Fruit fly (Drosophila melanogaster) whole organism, embryonic: ENCODE measurements around the gene CG3726.
A peak's percentile ranks its signal among the peaks of the same experiment; 100 is the strongest.

Experiments
- Ada2b ChIP-seq: fragments of 200-800 bp; sonication (Bioruptor generic); IDR thresholded peaks from 2 replicates; pipeline ENCODE4 v1.3.6; 2022; ENCODE audit warnings: missing biosample characterization, missing genetic modification characterization
- Aef1 ChIP-seq: fragments of 200-800 bp; sonication (Bioruptor generic); IDR thresholded peaks from 3 replicates; pipeline ENCODE4 v1.3.6; 2022; ENCODE audit warnings: missing biosample characterization, missing genetic modification characterization
- BEAF-32 ChIP-seq: fragments of 200-800 bp; sonication (Bioruptor generic); optimal IDR thresholded peaks from 3 replicates; lab custom pipeline; 2017; ENCODE audit warnings: missing biosample characterization, missing genetic modification characterization, mild to moderate bottlenecking, moderate library complexity, missing genetic modification reagents
- CG10267 ChIP-seq: fragments of 200-800 bp; sonication (Bioruptor generic); optimal IDR thresholded peaks from 2 replicates; lab custom pipeline; 2018; ENCODE audit warnings: missing biosample characterization, mild to moderate bottlenecking, missing genetic modification characterization, moderate library complexity
- CG10321 ChIP-seq: fragments of 200-800 bp; sonication (Bioruptor generic); IDR thresholded peaks from 2 replicates; pipeline ENCODE4 v1.3.6; 2022; ENCODE audit warnings: missing biosample characterization, missing genetic modification characterization
- CG10654 ChIP-seq: fragments of 200-800 bp; sonication (Bioruptor generic); optimal IDR thresholded peaks from 2 replicates; lab custom pipeline; 2016; ENCODE audit warnings: missing biosample characterization, missing genetic modification characterization
- CG11085 ChIP-seq: fragments of 200-800 bp; sonication (Bioruptor generic); IDR thresholded peaks from 2 replicates; pipeline ENCODE4 v1.3.6; 2022; ENCODE audit warnings: missing biosample characterization, missing genetic modification characterization
- CG11723 ChIP-seq: fragments of 200-800 bp; sonication (Bioruptor generic); optimal IDR thresholded peaks from 2 replicates; lab custom pipeline; 2017; ENCODE audit warnings: missing biosample characterization, mild to moderate bottlenecking, missing genetic modification characterization
- CG12219 ChIP-seq: fragments of 200-800 bp; sonication (Bioruptor generic); optimal IDR thresholded peaks from 3 replicates; lab custom pipeline; 2018; ENCODE audit warnings: missing biosample characterization, mild to moderate bottlenecking, missing genetic modification characterization
- CG13123 ChIP-seq: fragments of 200-800 bp; sonication (Bioruptor generic); optimal IDR thresholded peaks from 2 replicates; lab custom pipeline; 2016; ENCODE audit warnings: missing biosample characterization, missing genetic modification characterization
- CG13424 ChIP-seq: fragments of 200-800 bp; sonication (Bioruptor generic); optimal IDR thresholded peaks from 2 replicates; lab custom pipeline; 2019; ENCODE audit warnings: missing biosample characterization, mild to moderate bottlenecking, missing genetic modification characterization, moderate library complexity
- CG13624 ChIP-seq: fragments of 200-800 bp; sonication (Bioruptor generic); optimal IDR thresholded peaks from 2 replicates; lab custom pipeline; 2016; ENCODE audit warnings: missing biosample characterization, missing genetic modification characterization
- CG1647 ChIP-seq: fragments of 200-800 bp; sonication (Bioruptor generic); optimal IDR thresholded peaks from 3 replicates; lab custom pipeline; 2016; ENCODE audit warnings: missing biosample characterization, missing genetic modification characterization
- CG17328 ChIP-seq: fragments of 200-800 bp; sonication (Bioruptor generic); IDR thresholded peaks from 2 replicates; pipeline ENCODE4 v1.3.6; 2022; ENCODE audit warnings: missing biosample characterization, missing genetic modification characterization
- CG17385 ChIP-seq: fragments of 200-800 bp; sonication (Bioruptor generic); optimal IDR thresholded peaks from 3 replicates; lab custom pipeline; 2018; ENCODE audit warnings: missing biosample characterization, mild to moderate bottlenecking, missing genetic modification characterization
- CG2116 ChIP-seq: fragments of 200-800 bp; sonication (Bioruptor generic); optimal IDR thresholded peaks from 3 replicates; lab custom pipeline; 2018; ENCODE audit warnings: missing biosample characterization, mild to moderate bottlenecking, missing genetic modification characterization
- CG2678 ChIP-seq: fragments of 200-800 bp; sonication (Bioruptor generic); optimal IDR thresholded peaks from 3 replicates; lab custom pipeline; 2019; ENCODE audit warnings: missing biosample characterization, mild to moderate bottlenecking, missing genetic modification characterization, moderate library complexity
- CG2889 ChIP-seq: fragments of 200-800 bp; sonication (Bioruptor generic); IDR thresholded peaks from 3 replicates; pipeline ENCODE4 v1.3.6; 2022; ENCODE audit warnings: missing biosample characterization, missing genetic modification characterization
- CG31388 ChIP-seq: fragments of 200-800 bp; sonication (Bioruptor generic); optimal IDR thresholded peaks from 2 replicates; lab custom pipeline; 2016; ENCODE audit warnings: missing biosample characterization, missing genetic modification characterization
- CG31441 ChIP-seq: fragments of 200-800 bp; sonication (Bioruptor generic); IDR thresholded peaks from 2 replicates; pipeline ENCODE4 v1.3.6; 2022; ENCODE audit warnings: missing biosample characterization, missing genetic modification characterization
- CG32532 ChIP-seq: fragments of 200-800 bp; sonication (Bioruptor generic); IDR thresholded peaks from 2 replicates; pipeline ENCODE4 v1.3.6; 2022; ENCODE audit warnings: missing biosample characterization, missing genetic modification characterization
- CG32767 ChIP-seq: fragments of 200-800 bp; sonication (Bioruptor generic); IDR thresholded peaks from 2 replicates; pipeline ENCODE4 v1.3.6; 2022; ENCODE audit warnings: missing biosample characterization, missing genetic modification characterization
- CG3838 ChIP-seq: fragments of 200-800 bp; sonication (Bioruptor generic); optimal IDR thresholded peaks from 3 replicates; lab custom pipeline; 2016; ENCODE audit warnings: missing biosample characterization, missing genetic modification characterization
- CG4730 ChIP-seq: fragments of 200-800 bp; sonication (Bioruptor generic); IDR thresholded peaks from 2 replicates; pipeline ENCODE4 v1.3.6; 2022; ENCODE audit warnings: missing biosample characterization, missing genetic modification characterization
- CG6689 ChIP-seq: fragments of 200-800 bp; sonication (Bioruptor generic); IDR thresholded peaks from 2 replicates; pipeline ENCODE4 v1.3.6; 2022; ENCODE audit warnings: missing biosample characterization, missing genetic modification characterization
- CG6813 ChIP-seq: fragments of 200-800 bp; sonication (Bioruptor generic); optimal IDR thresholded peaks from 2 replicates; lab custom pipeline; 2017; ENCODE audit warnings: missing biosample characterization, missing genetic modification characterization, mild to moderate bottlenecking, moderate library complexity, missing genetic modification reagents
- CG7745 ChIP-seq: fragments of 200-800 bp; sonication (Bioruptor generic); optimal IDR thresholded peaks from 2 replicates; lab custom pipeline; 2018; ENCODE audit warnings: missing biosample characterization, mild to moderate bottlenecking, missing genetic modification characterization, moderate library complexity
- CG7839 ChIP-seq: fragments of 200-800 bp; sonication (Bioruptor generic); optimal IDR thresholded peaks from 3 replicates; lab custom pipeline; 2018; ENCODE audit warnings: missing biosample characterization, mild to moderate bottlenecking, missing genetic modification characterization, moderate library complexity
- CG9817 ChIP-seq: fragments of 200-800 bp; sonication (Bioruptor generic); optimal IDR thresholded peaks from 2 replicates; lab custom pipeline; 2018; ENCODE audit warnings: missing biosample characterization, mild to moderate bottlenecking, missing genetic modification characterization, moderate library complexity
- Hand ChIP-seq: fragments of 200-800 bp; sonication (Bioruptor generic); optimal IDR thresholded peaks from 2 replicates; lab custom pipeline; 2017; ENCODE audit warnings: mild to moderate bottlenecking, missing biosample characterization, missing genetic modification reagents, missing genetic modification characterization
- Hr78 ChIP-seq, 2 experiments: fragments of 200-800 bp in 1 of 2; fragments of >200 bp in 1 of 2; sonication (Bioruptor generic) in 1 of 2; optimal IDR thresholded peaks; 2 replicates each; lab custom pipeline; 2017 to 2019; ENCODE audit warnings: missing biosample characterization in 2 of 2, missing genetic modification characterization in 2 of 2, mild to moderate bottlenecking in 1 of 2, moderate library complexity in 1 of 2
- Lpt ChIP-seq: fragments of >200 bp; optimal IDR thresholded peaks from 2 replicates; lab custom pipeline; 2018; ENCODE audit warnings: missing biosample characterization, missing genetic modification characterization
- Mad ChIP-seq: fragments of 200-800 bp; sonication (Bioruptor generic); optimal IDR thresholded peaks from 2 replicates; lab custom pipeline; 2016; ENCODE audit warnings: missing biosample characterization, missing genetic modification characterization
- Rfx ChIP-seq: fragments of 200-800 bp; sonication (Bioruptor generic); IDR thresholded peaks from 2 replicates; pipeline ENCODE4 v1.3.6; 2022; ENCODE audit warnings: missing biosample characterization, missing genetic modification characterization
- Ssrp ChIP-seq: fragments of 200-800 bp; sonication (Bioruptor generic); optimal IDR thresholded peaks from 2 replicates; lab custom pipeline; 2018; ENCODE audit warnings: missing biosample characterization, mild to moderate bottlenecking, missing genetic modification characterization, moderate library complexity
- TFAM ChIP-seq: fragments of 200-800 bp; sonication (Bioruptor generic); optimal IDR thresholded peaks from 2 replicates; lab custom pipeline; 2017; ENCODE audit warnings: missing biosample characterization, missing genetic modification characterization, inconsistent platforms
- Usf ChIP-seq: fragments of 200-800 bp; sonication (Bioruptor generic); optimal IDR thresholded peaks from 2 replicates; lab custom pipeline; 2017; ENCODE audit warnings: missing genotype, missing biosample characterization, missing genetic modification characterization
- ato ChIP-seq: fragments of 200-800 bp; sonication (Bioruptor generic); IDR thresholded peaks from 2 replicates; pipeline ENCODE4 v1.3.6; 2022; ENCODE audit warnings: missing biosample characterization, missing genetic modification characterization; ENCODE audit not compliant: partially characterized antibody
- dimm ChIP-seq: fragments of 200-800 bp; sonication (Bioruptor generic); IDR thresholded peaks from 2 replicates; pipeline ENCODE4 v1.3.6; 2022; ENCODE audit warnings: missing biosample characterization, missing genetic modification characterization
- eve ChIP-seq, 2 experiments: fragments of >200 bp; optimal IDR thresholded peaks; 2 replicates each; lab custom pipeline; 2017; ENCODE audit warnings: missing biosample characterization in 2 of 2, missing genetic modification characterization in 2 of 2
- gfzf ChIP-seq: fragments of 200-800 bp; sonication (Bioruptor generic); optimal IDR thresholded peaks from 2 replicates; lab custom pipeline; 2016; ENCODE audit warnings: missing biosample characterization, mild to moderate bottlenecking, missing genetic modification characterization, moderate library complexity
- gsb-n ChIP-seq: fragments of 200-800 bp; sonication (Bioruptor generic); optimal IDR thresholded peaks from 3 replicates; lab custom pipeline; 2018; ENCODE audit warnings: missing biosample characterization, mild to moderate bottlenecking, missing genetic modification characterization
- hkb ChIP-seq, 2 experiments: fragments of 200-800 bp in 1 of 2; fragments of >200 bp in 1 of 2; sonication (Bioruptor generic) in 1 of 2; IDR thresholded peaks in 1 of 2; optimal IDR thresholded peaks in 1 of 2; 2 replicates each; pipeline versions ENCODE4 v1.3.6 to Lab custom; 2017 to 2022; ENCODE audit warnings: missing biosample characterization in 1 of 2, missing genetic modification characterization in 1 of 2
- ind ChIP-seq: fragments of 200-800 bp; sonication (Bioruptor generic); optimal IDR thresholded peaks from 3 replicates; lab custom pipeline; 2016; ENCODE audit warnings: missing biosample characterization, missing genetic modification characterization
- klu ChIP-seq: fragments of 200-800 bp; sonication (Bioruptor generic); IDR thresholded peaks from 2 replicates; pipeline ENCODE4 v1.3.6; 2022; ENCODE audit warnings: missing biosample characterization, missing genetic modification characterization
- tll ChIP-seq, 2 experiments: fragments of 200-800 bp in 1 of 2; fragments of >200 bp in 1 of 2; sonication (Bioruptor generic) in 1 of 2; optimal IDR thresholded peaks; 2 replicates each; lab custom pipeline; 2017 to 2019; ENCODE audit warnings: missing biosample characterization in 2 of 2, missing genetic modification characterization in 2 of 2, mild to moderate bottlenecking in 1 of 2, moderate library complexity in 1 of 2
- wek ChIP-seq: fragments of 200-800 bp; sonication (Bioruptor generic); optimal IDR thresholded peaks from 3 replicates; lab custom pipeline; 2018; ENCODE audit warnings: missing biosample characterization, mild to moderate bottlenecking, missing genetic modification characterization, moderate library complexity

Gene CG3726

DNA sequence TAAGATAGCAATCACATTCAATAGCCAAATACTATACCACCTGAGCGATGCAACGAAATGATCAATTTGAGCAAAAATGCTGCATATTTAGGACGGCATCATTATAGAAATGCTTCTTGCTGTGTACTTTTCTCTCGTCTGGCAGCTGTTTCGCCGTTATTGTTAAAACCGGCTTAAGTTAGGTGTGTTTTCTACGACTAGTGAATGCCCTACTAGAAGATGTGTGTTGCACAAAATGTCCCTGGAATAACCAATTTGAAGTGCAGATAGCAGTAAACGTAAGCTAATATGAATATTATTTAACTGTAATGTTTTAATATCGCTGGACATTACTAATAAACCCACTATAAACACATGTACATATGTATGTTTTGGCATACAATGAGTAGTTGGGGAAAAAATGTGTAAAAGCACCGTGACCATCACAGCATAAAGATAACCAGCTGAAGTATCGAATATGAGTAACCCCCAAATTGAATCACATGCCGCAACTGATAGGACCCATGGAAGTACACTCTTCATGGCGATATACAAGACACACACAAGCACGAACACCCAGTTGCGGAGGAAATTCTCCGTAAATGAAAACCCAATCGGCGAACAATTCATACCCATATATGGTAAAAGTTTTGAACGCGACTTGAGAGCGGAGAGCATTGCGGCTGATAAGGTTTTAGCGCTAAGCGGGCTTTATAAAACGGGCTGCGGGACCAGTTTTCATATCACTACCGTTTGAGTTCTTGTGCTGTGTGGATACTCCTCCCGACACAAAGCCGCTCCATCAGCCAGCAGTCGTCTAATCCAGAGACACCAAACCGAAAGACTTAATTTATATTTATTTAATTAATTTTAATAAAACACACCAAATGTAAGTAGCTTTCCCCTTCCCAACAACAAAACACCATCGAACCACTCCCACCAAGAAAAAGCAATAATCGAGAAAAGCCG lies 16.5 kb upstream of the CG3726 start, which contains the start of gene Act5C (continued):
- TF ChIP-seq CG2678, result peak; percentile 95
- TF ChIP-seq CG32532 (GFP tag; lab: Robert Waterston, UW), result peak; percentile 92
- TF ChIP-seq CG11723 (GFP tag; lab: Kevin White, UChicago), result peak; percentile 85
- TF ChIP-seq CG31441, result peak; percentile 95
- TF ChIP-seq ato (GFP tag; lab: Robert Waterston, UW), result 0 out of 2 replicates have a peak, but pooled peaks have one; percentile 23
- TF ChIP-seq CG13123 (GFP tag; lab: Kevin White, UChicago), result peak; percentile 87
- TF ChIP-seq CG1647 (GFP tag; lab: Kevin White, UChicago), result peak; percentile 92
- TF ChIP-seq Usf (GFP tag; lab: Kevin White, UChicago), result peak; percentile 86
- peak; percentile 93 for TF ChIP-seq CG6689 (GFP tag; lab: Robert Waterston, UW)
- peak; percentile 70 for TF ChIP-seq dimm
- TF ChIP-seq hkb (optimal IDR thresholded peaks at IDR 0.05; lab: Kevin White, UChicago), result no peak
- TF ChIP-seq hkb (GFP tag; IDR thresholded peaks at IDR 0.05; lab: Robert Waterston, UW), result peak; percentile 94
- TF ChIP-seq Ada2b, result peak; percentile 94
- TF ChIP-seq BEAF-32 (GFP tag; lab: Kevin White, UChicago), result peak; percentile 1
- peak; percentile 77; the same call in 2 of the 3 replicates for TF ChIP-seq CG2889
- TF ChIP-seq CG12219 (GFP tag; lab: Kevin White, UChicago), result peak; percentile 94
- TF ChIP-seq Aef1, result peak; percentile 85
- TF ChIP-seq Ssrp (tag; lab: Kevin White, UChicago), result peak; percentile 87
- peak; percentile 87 for TF ChIP-seq CG9817
- peak; percentile 96 for TF ChIP-seq Rfx (GFP tag; lab: Robert Waterston, UW)
- peak; percentile 68 for TF ChIP-seq CG2116 (GFP tag; lab: Kevin White, UChicago)
- TF ChIP-seq klu, result peak; percentile 77
- TF ChIP-seq CG7839 (tag; lab: Kevin White, UChicago), result peak; percentile 96
- TF ChIP-seq wek, result peak; percentile 87
- peak; percentile 94 for TF ChIP-seq CG17328
- peak; percentile 92 for TF ChIP-seq CG10654 (GFP tag; lab: Kevin White, UChicago)
- TF ChIP-seq CG3838, result peak; percentile 85
- TF ChIP-seq CG11085 (GFP tag; lab: Robert Waterston, UW), result peak; percentile 78
- peak; percentile 90 for TF ChIP-seq CG32767 (GFP tag; lab: Robert Waterston, UW)
- peak in 1 of 2 experiments; percentile 56 for TF ChIP-seq eve (GFP tag; optimal IDR thresholded peaks at IDR 0.05; lab: Kevin White, UChicago)
- TF ChIP-seq CG7745 (tag; lab: Kevin White, UChicago), result peak; percentile 79
- peak; percentile 88 for TF ChIP-seq CG4730 (GFP tag; lab: Robert Waterston, UW)
- peak in 1 of 2 experiments; percentile 71 for TF ChIP-seq Hr78 (GFP tag; optimal IDR thresholded peaks at IDR 0.05; lab: Kevin White, UChicago)
- peak; percentile 96 for TF ChIP-seq Mad (GFP tag; lab: Kevin White, UChicago)
- TF ChIP-seq gfzf (GFP tag; lab: Kevin White, UChicago), result peak; percentile 11
- TF ChIP-seq TFAM (GFP tag; lab: Kevin White, UChicago), result peak; percentile 75
- peak in 1 of 2 experiments; percentile 53 for TF ChIP-seq tll (GFP tag; optimal IDR thresholded peaks at IDR 0.05; lab: Kevin White, UChicago)
- no peak for TF ChIP-seq Lpt
- peak; percentile 91 for TF ChIP-seq CG10267 (tag; lab: Kevin White, UChicago)
- peak; percentile 93 for TF ChIP-seq CG13424
- peak; percentile 78 for TF ChIP-seq Hand
- TF ChIP-seq CG17385 (GFP tag; lab: Kevin White, UChicago), result peak; percentile 90
- TF ChIP-seq CG13624 (GFP tag; lab: Kevin White, UChicago), result peak; percentile 94
- TF ChIP-seq gsb-n (tag; lab: Kevin White, UChicago), result peak; percentile 95
- TF ChIP-seq ind (GFP tag; lab: Kevin White, UChicago), result peak; percentile 91
- peak; percentile 88 for TF ChIP-seq CG6813
- peak; percentile 67; the same call in 1 of the 2 replicates for TF ChIP-seq CG10321
- TF ChIP-seq CG31388 (GFP tag; lab: Kevin White, UChicago), result peak; percentile 74
